Worm (Caenorhabditis elegans) whole organism, midembryonic: ENCODE results near the gene nspe-3.

ENCODE experiments used
- T22C8.4 ChIP-seq: fragments of 200-800 bp; sonication (Bioruptor generic); IDR thresholded peaks from 2 replicates; pipeline ENCODE4 v1.3.6; 2022; ENCODE audit warnings: missing genetic modification characterization, missing compliant biosample characterization
- cog-1 ChIP-seq: sonication (generic microtip); optimal IDR thresholded peaks from 2 replicates; lab custom pipeline; 2016; ENCODE audit warnings: missing genetic modification characterization, missing compliant biosample characterization
- flt-1 ChIP-seq: fragments of 200-800 bp; sonication (Bioruptor generic); IDR thresholded peaks from 2 replicates; pipeline ENCODE4 v1.3.6; 2022; ENCODE audit warnings: missing genetic modification characterization, missing compliant biosample characterization
- klf-2 ChIP-seq: fragments of 200-800 bp; sonication (Bioruptor generic); conservative IDR thresholded peaks from 2 replicates; pipeline ENCODE4 v1.3.6; 2022; ENCODE audit warnings: missing genetic modification reagents, missing genetic modification characterization, missing compliant biosample characterization
- med-1 ChIP-seq: sonication (generic microtip); optimal IDR thresholded peaks from 2 replicates; lab custom pipeline; 2017; ENCODE audit warnings: missing genetic modification characterization, mild to moderate bottlenecking, missing compliant biosample characterization, antibody characterized with exemption, missing genetic modification reagents; ENCODE audit not compliant: insufficient read depth
- ref-1 ChIP-seq: fragments of 200-800 bp; sonication (Bioruptor generic); conservative IDR thresholded peaks from 2 replicates; pipeline ENCODE4 v1.3.6; 2022; ENCODE audit warnings: missing genetic modification reagents, missing genetic modification characterization, missing compliant biosample characterization
- ztf-23 ChIP-seq: fragments of 200-800 bp; sonication (Bioruptor generic); IDR thresholded peaks from 2 replicates; pipeline ENCODE4 v1.3.6; 2022; ENCODE audit warnings: missing genetic modification reagents, missing genetic modification characterization, missing compliant biosample characterization
- ztf-29 ChIP-seq: fragments of 200-800 bp; sonication (Bioruptor generic); IDR thresholded peaks from 2 replicates; pipeline ENCODE4 v1.3.6; 2022; ENCODE audit warnings: missing genetic modification reagents, missing genetic modification characterization, missing compliant biosample characterization

ce11 chrII:12570523-12570922 is 47.2 kb upstream of the nspe-3 start, which contains the start of gene Y38E10A.1:
- TF ChIP-seq T22C8.4 (GFP tag; lab: Robert Waterston, UW) (no peak), ref-1 (GFP tag; lab: Robert Waterston, UW) (no peak), flt-1 (GFP tag; lab: Robert Waterston, UW) (no peak), klf-2 (GFP tag; lab: Robert Waterston, UW) (no peak), ztf-23 (GFP tag; lab: Robert Waterston, UW) (no peak), cog-1 (no peak), med-1 (GFP tag; lab: Kevin White, UChicago) (no peak), ztf-29 (no peak)
